Worm (Caenorhabditis elegans) whole organism, early embryonic: ENCODE measurements around the gene Y73F4A.3.

Experiments used
- ama-1 ChIP-seq: fragments of 150-350 bp; optimal IDR thresholded peaks from 2 replicates; lab custom pipeline; 2014
- ceh-13 ChIP-seq: fragments of 200-800 bp; sonication (Bioruptor generic); optimal IDR thresholded peaks from 2 replicates; lab custom pipeline; 2018; ENCODE audit warnings: mild to moderate bottlenecking, missing genetic modification characterization, missing compliant biosample characterization
- ets-7 ChIP-seq: sonication (generic microtip); optimal IDR thresholded peaks from 2 replicates; lab custom pipeline; 2016; ENCODE audit warnings: missing genotype, missing genetic modification characterization, missing compliant biosample characterization
- flt-1 ChIP-seq: fragments of 200-800 bp; sonication (Bioruptor generic); IDR thresholded peaks from 2 replicates; pipeline ENCODE4 v1.3.6; 2022; ENCODE audit warnings: missing genetic modification characterization, missing compliant biosample characterization
- hmbx-1 ChIP-seq: sonication (generic microtip); optimal IDR thresholded peaks from 2 replicates; lab custom pipeline; 2016; ENCODE audit warnings: mild to moderate bottlenecking, missing genetic modification characterization, missing compliant biosample characterization
- hmg-4 ChIP-seq: fragments of 200-800 bp; sonication (Bioruptor generic); optimal IDR thresholded peaks from 2 replicates; lab custom pipeline; 2018; ENCODE audit warnings: mild to moderate bottlenecking, missing genetic modification characterization, missing compliant biosample characterization
- scrt-1 ChIP-seq: fragments of 200-800 bp; sonication (Bioruptor generic); IDR thresholded peaks from 2 replicates; pipeline ENCODE4 v1.3.6; 2022; ENCODE audit warnings: missing genetic modification characterization, missing compliant biosample characterization
- tbx-11 ChIP-seq: fragments of 200-800 bp; sonication (Bioruptor generic); IDR thresholded peaks from 2 replicates; pipeline ENCODE4 v1.3.6; 2022; ENCODE audit warnings: missing genetic modification characterization, missing compliant biosample characterization

ce11 chrIV:9016477-9016876 lies 23.8 kb downstream of the Y73F4A.3 start, which contains the start of gene acc-2:
- TF ChIP-seq tbx-11 (GFP tag; lab: Robert Waterston, UW) (no peak), hmbx-1 (tag; lab: Kevin White, UChicago) (no peak), ets-7 (tag; lab: Kevin White, UChicago) (no peak), flt-1 (GFP tag; lab: Robert Waterston, UW) (no peak), ama-1 (no peak), hmg-4 (GFP tag; lab: Kevin White, UChicago) (no peak), scrt-1 (GFP tag; lab: Robert Waterston, UW) (no peak), ceh-13 (no peak)
